Worm (Caenorhabditis elegans): ENCODE data around the gene rme-1.

DNA sequence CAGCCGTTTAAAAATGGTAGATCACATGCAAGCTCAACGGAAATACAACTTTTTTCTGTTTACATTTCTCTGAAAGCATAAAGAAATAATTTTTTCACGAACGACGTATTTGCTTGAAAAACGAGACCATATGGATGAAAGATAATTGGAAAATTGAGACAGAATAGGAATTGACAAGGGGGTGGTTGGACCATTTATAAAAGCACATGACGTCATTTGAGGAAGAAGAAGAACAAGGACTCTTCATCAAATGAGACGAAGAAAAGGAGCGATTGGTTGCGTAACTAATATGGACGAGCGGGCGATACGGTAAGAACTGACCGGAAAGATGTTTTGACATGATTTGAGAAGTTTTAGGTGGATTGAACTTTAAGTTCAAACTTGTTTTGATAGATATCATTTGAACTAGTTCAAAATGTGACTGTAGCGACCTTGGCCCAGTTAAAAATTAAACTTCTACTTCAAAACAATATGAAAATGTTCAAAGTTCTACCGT, 19.8 kb downstream of the rme-1 start:
- TF ChIP-seq dao-5 (tag; optimal IDR thresholded peaks at IDR 0.05) (no peak), him-1 (tag; optimal IDR thresholded peaks at IDR 0.05) (no peak)
